Fruit fly (Drosophila melanogaster) whole organism, adult: ENCODE results near the gene TbCMF46.

Experiments
- CG11617 ChIP-seq: fragments of 200-800 bp; sonication (Bioruptor generic); optimal IDR thresholded peaks from 2 replicates; lab custom pipeline; 2017; ENCODE audit warnings: mild to moderate bottlenecking, missing biosample characterization, missing genetic modification reagents, missing genetic modification characterization
- CG12768 ChIP-seq: fragments of 200-800 bp; sonication (Bioruptor generic); optimal IDR thresholded peaks from 2 replicates; lab custom pipeline; 2017; ENCODE audit warnings: missing biosample characterization, missing genetic modification characterization, mild to moderate bottlenecking, moderate library complexity, missing genetic modification reagents
- CG14711 ChIP-seq: fragments of 200-800 bp; sonication (Bioruptor generic); optimal IDR thresholded peaks from 2 replicates; lab custom pipeline; 2018; ENCODE audit warnings: missing biosample characterization, mild to moderate bottlenecking, missing genetic modification characterization, moderate library complexity
- CG1620 ChIP-seq: fragments of 200-800 bp; sonication (Bioruptor generic); optimal IDR thresholded peaks from 2 replicates; lab custom pipeline; 2016; ENCODE audit warnings: missing biosample characterization, missing genetic modification characterization
- CG33017 ChIP-seq: fragments of 200-800 bp; sonication (Bioruptor generic); optimal IDR thresholded peaks from 2 replicates; lab custom pipeline; 2018; ENCODE audit warnings: missing biosample characterization, mild to moderate bottlenecking, missing genetic modification characterization, moderate library complexity
- CG5204 ChIP-seq: fragments of 200-800 bp; sonication (Bioruptor generic); optimal IDR thresholded peaks from 2 replicates; lab custom pipeline; 2016; ENCODE audit warnings: missing biosample characterization, missing genetic modification characterization
- CG7045 ChIP-seq: fragments of 200-800 bp; sonication (Bioruptor generic); optimal IDR thresholded peaks from 2 replicates; lab custom pipeline; 2017; ENCODE audit warnings: missing biosample characterization, mild to moderate bottlenecking, missing genetic modification characterization
- CG7101 ChIP-seq: fragments of 200-800 bp; sonication (Bioruptor generic); optimal IDR thresholded peaks from 2 replicates; lab custom pipeline; 2018; ENCODE audit warnings: missing biosample characterization, mild to moderate bottlenecking, missing genetic modification characterization, moderate library complexity
- Clk ChIP-seq: fragments of 200-800 bp; sonication (Bioruptor generic); optimal IDR thresholded peaks from 2 replicates; lab custom pipeline; 2017; ENCODE audit warnings: missing biosample characterization, missing genetic modification characterization
- Crg-1 ChIP-seq: fragments of 200-800 bp; sonication (Bioruptor generic); optimal IDR thresholded peaks from 2 replicates; lab custom pipeline; 2016; ENCODE audit warnings: missing biosample characterization, missing genetic modification characterization
- Hr96 ChIP-seq: fragments of 200-800 bp; sonication (Bioruptor generic); optimal IDR thresholded peaks from 2 replicates; lab custom pipeline; 2016; ENCODE audit warnings: missing biosample characterization, missing genetic modification characterization
- Mnt ChIP-seq: fragments of 200-800 bp; sonication (Bioruptor generic); optimal IDR thresholded peaks from 2 replicates; lab custom pipeline; 2016; ENCODE audit warnings: missing biosample characterization, mild to moderate bottlenecking, missing genetic modification characterization
- bab1 ChIP-seq: fragments of 200-800 bp; sonication (Bioruptor generic); optimal IDR thresholded peaks from 3 replicates; lab custom pipeline; 2019; ENCODE audit warnings: missing biosample characterization, mild to moderate bottlenecking, missing genetic modification characterization, moderate library complexity
- cic ChIP-seq: fragments of 200-800 bp; sonication (Bioruptor generic); optimal IDR thresholded peaks from 2 replicates; lab custom pipeline; 2017; ENCODE audit warnings: missing biosample characterization, mild to moderate bottlenecking, missing genetic modification characterization, moderate library complexity
- cnc ChIP-seq, 2 experiments: fragments of >200 bp; optimal IDR thresholded peaks; 2 replicates each; lab custom pipeline; 2017
- kay ChIP-seq: fragments of 200-800 bp; sonication (Bioruptor generic); peaks from one replicate; lab custom pipeline; 2016; ENCODE audit warnings: missing biosample characterization, missing genetic modification characterization, borderline replicate concordance
- ovo ChIP-seq: fragments of 200-800 bp; sonication (Bioruptor generic); optimal IDR thresholded peaks from 2 replicates; lab custom pipeline; 2016; ENCODE audit warnings: missing biosample characterization, missing genetic modification characterization
- pad ChIP-seq: fragments of 200-800 bp; sonication (Bioruptor generic); optimal IDR thresholded peaks from 3 replicates; lab custom pipeline; 2017; ENCODE audit warnings: missing biosample characterization, missing genetic modification characterization, mild to moderate bottlenecking, moderate library complexity, missing genetic modification reagents
- tj ChIP-seq: fragments of 200-800 bp; sonication (Bioruptor generic); optimal IDR thresholded peaks from 3 replicates; lab custom pipeline; 2017; ENCODE audit warnings: missing biosample characterization, mild to moderate bottlenecking, missing genetic modification characterization, moderate library complexity
- toe ChIP-seq: fragments of 200-800 bp; sonication (Bioruptor generic); optimal IDR thresholded peaks from 2 replicates; lab custom pipeline; 2016; ENCODE audit warnings: missing biosample characterization, missing genetic modification characterization

Gene TbCMF46

dm6 chr2L:9908468-9908967 lies 16.1 kb downstream of the TbCMF46 start, which contains the start of gene CG13124:
Gene CG13124 (minus strand): TSS chr2L:9908633.
- no peak for TF ChIP-seq cnc (optimal IDR thresholded peaks at IDR 0.05; lab: Kevin White, UChicago)
- TF ChIP-seq CG7045, result no peak
- no peak for TF ChIP-seq bab1 (GFP tag; lab: Kevin White, UChicago)
- no peak for TF ChIP-seq CG12768
- TF ChIP-seq CG1620 (GFP tag; lab: Kevin White, UChicago), result no peak
- peak; percentile 6 for TF ChIP-seq Hr96
- peak; percentile 52 for TF ChIP-seq CG33017 (tag; lab: Kevin White, UChicago)
- TF ChIP-seq tj, result peak; percentile 14
- TF ChIP-seq CG7101 (tag; lab: Kevin White, UChicago), result peak; percentile 31
- TF ChIP-seq CG14711 (tag; lab: Kevin White, UChicago), result peak; percentile 91
- TF ChIP-seq Mnt (GFP tag; lab: Kevin White, UChicago), result peak; percentile 46
- peak; percentile 33 for TF ChIP-seq cic (GFP tag; lab: Kevin White, UChicago)

- TF ChIP-seq cic (GFP tag; lab: Kevin White, UChicago) (peak; percentile 18), CG12768 (no peak), CG11617 (GFP tag; lab: Kevin White, UChicago) (peak; percentile 5), ovo (GFP tag; lab: Kevin White, UChicago) (no peak), kay (GFP tag; lab: Kevin White, UChicago) (peak; percentile 95), Mnt (GFP tag; lab: Kevin White, UChicago) (peak; percentile 35)
Measured at dm6 chr2L:9907320-9908256, 17.1 kb downstream of the TbCMF46 start.

DNA sequence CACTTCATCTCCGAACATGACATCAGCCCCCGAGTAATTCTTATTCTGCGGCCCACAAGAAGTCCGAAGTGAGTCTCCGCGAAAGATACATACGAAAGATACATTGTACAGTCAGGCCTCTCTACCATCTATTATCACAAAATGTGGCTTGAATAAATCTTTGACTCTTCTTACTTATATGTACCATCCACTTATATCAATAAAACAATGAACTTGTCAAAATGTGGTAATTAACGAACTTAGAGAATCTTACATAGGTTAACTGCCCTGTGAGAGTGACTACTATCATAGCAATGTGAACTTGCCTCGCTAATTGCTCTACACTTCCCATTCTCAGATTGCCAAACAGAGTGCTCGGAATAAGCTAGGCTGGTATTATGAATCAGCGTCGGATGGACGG lies 18.0 kb downstream of the TbCMF46 start:
- TF ChIP-seq Clk, result no peak
- no peak for TF ChIP-seq ovo (GFP tag; lab: Kevin White, UChicago)
- peak; percentile 80 for TF ChIP-seq kay (GFP tag; lab: Kevin White, UChicago)

DNA sequence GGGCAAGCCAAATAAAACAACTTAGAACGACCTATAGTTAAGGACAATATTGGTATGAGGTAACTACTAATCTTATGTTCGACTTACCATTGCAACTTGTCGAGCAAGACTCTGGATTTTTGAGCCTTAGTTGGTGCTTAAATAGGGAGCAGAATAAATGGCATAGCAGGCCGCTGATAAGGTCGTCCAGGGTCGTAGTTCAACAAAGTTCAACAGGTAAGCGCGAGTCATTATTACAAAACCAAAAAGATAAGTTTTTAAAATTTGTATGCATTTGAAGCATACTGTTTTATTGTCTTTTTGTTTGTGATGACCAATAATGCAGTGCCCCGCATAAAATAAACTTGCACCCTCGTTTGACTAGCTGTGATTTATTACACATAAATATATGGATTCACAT lies 21.6 kb downstream of the TbCMF46 start, which contains the start of gene Muc30E:
Gene Muc30E, minus strand, starts transcription at position 101 of the 400 bp plus-strand sequence.
- no peak for TF ChIP-seq cnc (optimal IDR thresholded peaks at IDR 0.05; lab: Kevin White, UChicago)
- TF ChIP-seq CG14711 (tag; lab: Kevin White, UChicago), result no peak
- TF ChIP-seq CG5204 (GFP tag; lab: Kevin White, UChicago), result no peak
- no peak for TF ChIP-seq CG1620 (GFP tag; lab: Kevin White, UChicago)
- no peak for TF ChIP-seq CG7045
- no peak for TF ChIP-seq Clk
- TF ChIP-seq toe (GFP tag; lab: Kevin White, UChicago), result no peak
- no peak for TF ChIP-seq cic (GFP tag; lab: Kevin White, UChicago)
- no peak for TF ChIP-seq Hr96
- TF ChIP-seq tj, result no peak
- TF ChIP-seq CG11617 (GFP tag; lab: Kevin White, UChicago), result no peak
- no peak for TF ChIP-seq ovo (GFP tag; lab: Kevin White, UChicago)
- TF ChIP-seq CG33017 (tag; lab: Kevin White, UChicago), result no peak

dm6 chr2L:9897296-9897695 lies 27.4 kb downstream of the TbCMF46 start, which contains the start of gene RpS2:
Gene RpS2 (minus strand): TSS chr2L:9897552.
- peak; percentile 6 for TF ChIP-seq CG7045
- TF ChIP-seq CG12768, result peak; percentile 28
- peak; percentile 74 for TF ChIP-seq CG7101 (tag; lab: Kevin White, UChicago)
- TF ChIP-seq Clk, result no peak
- peak; percentile 35 for TF ChIP-seq pad (GFP tag; lab: Kevin White, UChicago)
- peak; percentile 65 for TF ChIP-seq CG14711 (tag; lab: Kevin White, UChicago)
- TF ChIP-seq CG5204 (GFP tag; lab: Kevin White, UChicago), result no peak
- TF ChIP-seq Crg-1, result peak; percentile 79
- TF ChIP-seq cnc (optimal IDR thresholded peaks at IDR 0.05; lab: Kevin White, UChicago), result no peak
- peak; percentile 32 for TF ChIP-seq tj
- TF ChIP-seq CG1620 (GFP tag; lab: Kevin White, UChicago), result peak; percentile 49
- TF ChIP-seq Mnt (GFP tag; lab: Kevin White, UChicago), result peak; percentile 97
- TF ChIP-seq bab1 (GFP tag; lab: Kevin White, UChicago), result peak; percentile 68
- peak; percentile 69 for TF ChIP-seq Hr96
- TF ChIP-seq kay (GFP tag; lab: Kevin White, UChicago), result no peak
- TF ChIP-seq CG11617 (GFP tag; lab: Kevin White, UChicago), result peak; percentile 69
- peak; percentile 67 for TF ChIP-seq CG33017 (tag; lab: Kevin White, UChicago)

dm6 chr2L:9894871-9895364 lies 29.7 kb downstream of the TbCMF46 start, which contains the start of gene Bka:
Gene Bka (plus strand): TSS chr2L:9895287.
- TF ChIP-seq CG7101 (tag; lab: Kevin White, UChicago) (peak; percentile 81), bab1 (GFP tag; lab: Kevin White, UChicago) (peak; percentile 83), Clk (no peak), pad (GFP tag; lab: Kevin White, UChicago) (peak; percentile 48), toe (GFP tag; lab: Kevin White, UChicago) (no peak), Crg-1 (peak; percentile 69), CG7045 (peak; percentile 38), Hr96 (peak; percentile 44), CG12768 (no peak), ovo (GFP tag; lab: Kevin White, UChicago) (peak; percentile 18), CG33017 (tag; lab: Kevin White, UChicago) (peak; percentile 71), CG1620 (GFP tag; lab: Kevin White, UChicago) (peak; percentile 33), Mnt (GFP tag; lab: Kevin White, UChicago) (peak; percentile 100), cic (GFP tag; lab: Kevin White, UChicago) (peak; percentile 19), CG14711 (tag; lab: Kevin White, UChicago) (peak; percentile 71), tj (peak; percentile 73), kay (GFP tag; lab: Kevin White, UChicago) (no peak), CG5204 (GFP tag; lab: Kevin White, UChicago) (no peak), CG11617 (GFP tag; lab: Kevin White, UChicago) (peak; percentile 87)
